Fruit fly (Drosophila melanogaster) whole organism, embryonic: ENCODE data around the gene CG7497.

ENCODE experiments used
- CG10209 ChIP-seq: fragments of 200-800 bp; sonication (Bioruptor generic); optimal IDR thresholded peaks from 3 replicates; lab custom pipeline; 2017; ENCODE audit warnings: missing biosample characterization, mild to moderate bottlenecking, missing genetic modification characterization, missing genetic modification reagents
- CG11093 ChIP-seq: fragments of 200-800 bp; sonication (Bioruptor generic); IDR thresholded peaks from 3 replicates; pipeline ENCODE4 v1.3.6; 2022; ENCODE audit warnings: missing biosample characterization, missing genetic modification characterization
- CG12299 ChIP-seq: fragments of 200-800 bp; sonication (Bioruptor generic); optimal IDR thresholded peaks from 2 replicates; lab custom pipeline; 2018; ENCODE audit warnings: missing biosample characterization, mild to moderate bottlenecking, missing genetic modification characterization
- CG12942 ChIP-seq: fragments of 200-800 bp; sonication (Bioruptor generic); optimal IDR thresholded peaks from 3 replicates; lab custom pipeline; 2016; ENCODE audit warnings: missing biosample characterization, missing genetic modification characterization
- CG13287 ChIP-seq: fragments of 200-800 bp; sonication (Bioruptor generic); IDR thresholded peaks from 2 replicates; pipeline ENCODE4 v1.3.6; 2022; ENCODE audit warnings: missing biosample characterization, missing genetic modification characterization; ENCODE audit not compliant: partially characterized antibody
- CG13296 ChIP-seq: fragments of 200-800 bp; sonication (Bioruptor generic); optimal IDR thresholded peaks from 3 replicates; lab custom pipeline; 2018; ENCODE audit warnings: missing biosample characterization, mild to moderate bottlenecking, missing genetic modification characterization
- CG13624 ChIP-seq: fragments of 200-800 bp; sonication (Bioruptor generic); optimal IDR thresholded peaks from 2 replicates; lab custom pipeline; 2016; ENCODE audit warnings: missing biosample characterization, missing genetic modification characterization
- CG14860 ChIP-seq: fragments of 200-800 bp; sonication (Bioruptor generic); IDR thresholded peaks from 3 replicates; pipeline ENCODE4 v1.3.6; 2022; ENCODE audit warnings: missing biosample characterization, missing genetic modification characterization; ENCODE audit not compliant: partially characterized antibody
- CG14965 ChIP-seq: fragments of 200-800 bp; sonication (Bioruptor generic); optimal IDR thresholded peaks from 2 replicates; lab custom pipeline; 2016; ENCODE audit warnings: missing biosample characterization, missing genetic modification characterization, borderline replicate concordance
- CG1602 ChIP-seq: fragments of 200-800 bp; sonication (Bioruptor generic); optimal IDR thresholded peaks from 3 replicates; lab custom pipeline; 2016; ENCODE audit warnings: missing biosample characterization, missing genetic modification characterization
- CG18476 ChIP-seq: fragments of 200-800 bp; sonication (Bioruptor generic); optimal IDR thresholded peaks from 2 replicates; lab custom pipeline; 2016; ENCODE audit warnings: missing biosample characterization, mild to moderate bottlenecking, missing genetic modification characterization
- CG18619 ChIP-seq: fragments of 200-800 bp; sonication (Bioruptor generic); optimal IDR thresholded peaks from 3 replicates; lab custom pipeline; 2017; ENCODE audit warnings: missing biosample characterization, mild to moderate bottlenecking, missing genetic modification characterization
- CG2120 ChIP-seq: fragments of 200-800 bp; sonication (Bioruptor generic); optimal IDR thresholded peaks from 3 replicates; lab custom pipeline; 2016; ENCODE audit warnings: missing biosample characterization, missing genetic modification characterization
- CG31224 ChIP-seq: fragments of 200-800 bp; sonication (Bioruptor generic); IDR thresholded peaks from 2 replicates; pipeline ENCODE4 v1.3.6; 2022; ENCODE audit warnings: missing biosample characterization, missing genetic modification characterization
- CG32767 ChIP-seq: fragments of 200-800 bp; sonication (Bioruptor generic); IDR thresholded peaks from 2 replicates; pipeline ENCODE4 v1.3.6; 2022; ENCODE audit warnings: missing biosample characterization, missing genetic modification characterization
- CG34224 ChIP-seq: fragments of 200-800 bp; sonication (Bioruptor generic); IDR thresholded peaks from 3 replicates; pipeline ENCODE4 v1.3.6; 2022; ENCODE audit warnings: missing biosample characterization, missing genetic modification characterization; ENCODE audit not compliant: partially characterized antibody
- CG3847 ChIP-seq: fragments of 200-800 bp; sonication (Bioruptor generic); IDR thresholded peaks from 2 replicates; pipeline ENCODE4 v1.3.6; 2022; ENCODE audit warnings: missing biosample characterization, missing genetic modification characterization
- CG5180 ChIP-seq: fragments of 200-800 bp; sonication (Bioruptor generic); optimal IDR thresholded peaks from 3 replicates; lab custom pipeline; 2017; ENCODE audit warnings: missing biosample characterization, missing genetic modification characterization, mild to moderate bottlenecking, moderate library complexity, missing genetic modification reagents
- CG6854 ChIP-seq: fragments of 200-800 bp; sonication (Bioruptor generic); optimal IDR thresholded peaks from 3 replicates; lab custom pipeline; 2017; ENCODE audit warnings: missing biosample characterization, mild to moderate bottlenecking, missing genetic modification characterization
- CG7963 ChIP-seq: fragments of 200-800 bp; sonication (Bioruptor generic); IDR thresholded peaks from 3 replicates; pipeline ENCODE4 v1.3.6; 2022; ENCODE audit warnings: missing biosample characterization, missing genetic modification characterization; ENCODE audit not compliant: partially characterized antibody
- CG8924 ChIP-seq: fragments of 200-800 bp; optimal IDR thresholded peaks from 3 replicates; lab custom pipeline; 2019; ENCODE audit warnings: missing biosample characterization, mild to moderate bottlenecking, missing genetic modification characterization, moderate library complexity
- CG9727 ChIP-seq: fragments of 200-800 bp; sonication (Bioruptor generic); optimal IDR thresholded peaks from 3 replicates; lab custom pipeline; 2017; ENCODE audit warnings: missing biosample characterization, mild to moderate bottlenecking, missing genetic modification characterization
- CoRest ChIP-seq: fragments of 200-800 bp; sonication (Bioruptor generic); optimal IDR thresholded peaks from 3 replicates; lab custom pipeline; 2018; ENCODE audit warnings: missing biosample characterization, mild to moderate bottlenecking, missing genetic modification characterization, moderate library complexity
- Dip3 ChIP-seq: fragments of 200-800 bp; sonication (Bioruptor generic); optimal IDR thresholded peaks from 3 replicates; lab custom pipeline; 2016; ENCODE audit warnings: missing biosample characterization, missing genetic modification characterization
- Dll ChIP-seq: fragments of 200-800 bp; sonication (Bioruptor generic); IDR thresholded peaks from 4 replicates; pipeline ENCODE4 v1.3.6; 2022; ENCODE audit warnings: missing biosample characterization, missing genetic modification characterization; ENCODE audit not compliant: partially characterized antibody
- Dp ChIP-seq: fragments of 200-800 bp; sonication (Bioruptor generic); optimal IDR thresholded peaks from 2 replicates; lab custom pipeline; 2018; ENCODE audit warnings: missing biosample characterization, mild to moderate bottlenecking, missing genetic modification characterization, moderate library complexity
- H15 ChIP-seq: fragments of 200-800 bp; sonication (Bioruptor generic); IDR thresholded peaks from 3 replicates; pipeline ENCODE4 v1.3.6; 2022; ENCODE audit warnings: missing biosample characterization, missing genetic modification characterization
- Hand ChIP-seq: fragments of 200-800 bp; sonication (Bioruptor generic); optimal IDR thresholded peaks from 2 replicates; lab custom pipeline; 2017; ENCODE audit warnings: mild to moderate bottlenecking, missing biosample characterization, missing genetic modification reagents, missing genetic modification characterization
- Kr ChIP-seq: fragments of 200-800 bp; sonication (Bioruptor generic); optimal IDR thresholded peaks from 2 replicates; lab custom pipeline; 2017; ENCODE audit warnings: missing biosample characterization, mild to moderate bottlenecking, missing genetic modification characterization
- Lim3 ChIP-seq: fragments of 200-800 bp; sonication (Bioruptor generic); IDR thresholded peaks from 2 replicates; pipeline ENCODE4 v1.3.6; 2022; ENCODE audit warnings: missing biosample characterization, missing genetic modification characterization
- Max ChIP-seq: fragments of 200-800 bp; sonication (Bioruptor generic); optimal IDR thresholded peaks from 2 replicates; lab custom pipeline; 2016; ENCODE audit warnings: missing biosample characterization, mild to moderate bottlenecking, missing genetic modification characterization
- Myb ChIP-seq: fragments of 200-800 bp; sonication (Bioruptor generic); optimal IDR thresholded peaks from 2 replicates; lab custom pipeline; 2016; ENCODE audit warnings: missing biosample characterization, missing genetic modification characterization
- Sry-β ChIP-seq: fragments of 200-800 bp; sonication (Bioruptor generic); optimal IDR thresholded peaks from 2 replicates; lab custom pipeline; 2018; ENCODE audit warnings: missing biosample characterization, mild to moderate bottlenecking, missing genetic modification characterization, moderate library complexity
- ara ChIP-seq: fragments of 200-800 bp; sonication (Bioruptor generic); IDR thresholded peaks from 2 replicates; pipeline ENCODE4 v1.3.6; 2022; ENCODE audit warnings: missing biosample characterization, missing genetic modification characterization
- croc ChIP-seq: fragments of 200-800 bp; sonication (Bioruptor generic); conservative IDR thresholded peaks from 3 replicates; pipeline ENCODE4 v1.3.6; 2022; ENCODE audit warnings: missing biosample characterization, missing genetic modification characterization
- grau ChIP-seq: fragments of 200-800 bp; optimal IDR thresholded peaks from 3 replicates; lab custom pipeline; 2019; ENCODE audit warnings: missing biosample characterization, mild to moderate bottlenecking, missing genetic modification characterization, moderate library complexity
- jigr1 ChIP-seq: fragments of 200-800 bp; sonication (Bioruptor generic); IDR thresholded peaks from 3 replicates; pipeline ENCODE4 v1.3.6; 2022; ENCODE audit warnings: missing biosample characterization, missing genetic modification characterization
- org-1 ChIP-seq: fragments of 200-800 bp; sonication (Bioruptor generic); optimal IDR thresholded peaks from 2 replicates; lab custom pipeline; 2017; ENCODE audit warnings: missing biosample characterization, missing genetic modification characterization
- otp ChIP-seq: fragments of 200-800 bp; sonication (Bioruptor generic); IDR thresholded peaks from 3 replicates; pipeline ENCODE4, ENCODE4 v1.3.6; 2022; ENCODE audit warnings: missing biosample characterization, missing genetic modification characterization
- p53 ChIP-seq: fragments of 200-800 bp; sonication (Bioruptor generic); optimal IDR thresholded peaks from 2 replicates; lab custom pipeline; 2016; ENCODE audit warnings: missing biosample characterization, missing genetic modification characterization
- pfk ChIP-seq: fragments of 200-800 bp; sonication (Bioruptor generic); optimal IDR thresholded peaks from 2 replicates; lab custom pipeline; 2018; ENCODE audit warnings: missing biosample characterization, mild to moderate bottlenecking, missing genetic modification characterization, moderate library complexity
- sens-2 ChIP-seq: fragments of 200-800 bp; sonication (Bioruptor generic); IDR thresholded peaks from 2 replicates; pipeline ENCODE4 v1.3.6; 2022; ENCODE audit warnings: missing biosample characterization, missing genetic modification characterization
- sisA ChIP-seq: fragments of 200-800 bp; sonication (Bioruptor generic); IDR thresholded peaks from 2 replicates; pipeline ENCODE4 v1.3.6; 2022; ENCODE audit warnings: missing biosample characterization, missing genetic modification characterization
- stwl ChIP-seq: fragments of 200-800 bp; sonication (Bioruptor generic); optimal IDR thresholded peaks from 3 replicates; lab custom pipeline; 2018; ENCODE audit warnings: missing biosample characterization, mild to moderate bottlenecking, missing genetic modification characterization, moderate library complexity
- tup ChIP-seq: fragments of 200-800 bp; sonication (Bioruptor generic); optimal IDR thresholded peaks from 2 replicates; lab custom pipeline; 2016; ENCODE audit warnings: missing biosample characterization, mild to moderate bottlenecking, missing genetic modification characterization, moderate library complexity
- unc-4 ChIP-seq: fragments of 200-800 bp; sonication (Bioruptor generic); IDR thresholded peaks from 2 replicates; pipeline ENCODE4 v1.3.6; 2022; ENCODE audit warnings: missing biosample characterization, missing genetic modification characterization; ENCODE audit not compliant: partially characterized antibody
- zfh2 ChIP-seq: fragments of 200-800 bp; sonication (Bioruptor generic); optimal IDR thresholded peaks from 2 replicates; lab custom pipeline; 2016; ENCODE audit warnings: missing biosample characterization, missing genetic modification characterization

The CG7497 gene

dm6 chr3L:17653701-17654667, 20.7 kb downstream of the CG7497 start, which contains the start of the genes Krn, Ndfip and CG7484 (continued):
- TF ChIP-seq sens-2 (GFP tag; lab: Robert Waterston, UW) (no peak), grau (tag; lab: Kevin White, UChicago) (peak; percentile 93), sisA (GFP tag; lab: Robert Waterston, UW) (peak; percentile 87), CG14965 (no peak), CG10209 (GFP tag; lab: Kevin White, UChicago) (peak; percentile 87), CG31224 (GFP tag; lab: Robert Waterston, UW) (peak; percentile 73), H15 (GFP tag; lab: Robert Waterston, UW) (peak; percentile 75; the same call in 2 of the 3 replicates), CG12299 (tag; lab: Kevin White, UChicago) (peak; percentile 83), CG18619 (peak; percentile 79), Dp (GFP tag; lab: Kevin White, UChicago) (peak; percentile 15), CG12942 (GFP tag; lab: Kevin White, UChicago) (peak; percentile 86), CG3847 (peak; percentile 90), Dll (peak; percentile 99), unc-4 (GFP tag; lab: Robert Waterston, UW) (peak; percentile 96), CG14860 (GFP tag; lab: Robert Waterston, UW) (peak; percentile 98), CG6854 (GFP tag; lab: Kevin White, UChicago) (peak; percentile 20), CG5180 (GFP tag; lab: Kevin White, UChicago) (peak; percentile 37), CG32767 (GFP tag; lab: Robert Waterston, UW) (peak; percentile 53; the same call in 1 of the 2 replicates), ara (GFP tag; lab: Robert Waterston, UW) (peak; percentile 73), p53 (GFP tag; lab: Kevin White, UChicago) (peak; percentile 65), CG8924 (tag; lab: Kevin White, UChicago) (peak; percentile 94), Kr (GFP tag; lab: Kevin White, UChicago) (no peak), CG9727 (GFP tag; lab: Kevin White, UChicago) (peak; percentile 88), tup (peak; percentile 65), Lim3 (GFP tag; lab: Robert Waterston, UW) (no peak), CG11093 (GFP tag; lab: Robert Waterston, UW) (peak; percentile 72), Max (GFP tag; lab: Kevin White, UChicago) (peak; percentile 76), otp (GFP tag; lab: Robert Waterston, UW) (peak; percentile 53; the same call in 1 of the 3 replicates), CG13296 (GFP tag; lab: Kevin White, UChicago) (peak; percentile 80), CG13287 (peak; percentile 97), zfh2 (peak; percentile 89), Myb (peak; percentile 52), Hand (peak; percentile 42), CG7963 (GFP tag; lab: Robert Waterston, UW) (peak; percentile 87), CG2120 (GFP tag; lab: Kevin White, UChicago) (peak; percentile 92), CG13624 (peak; percentile 74), pfk (GFP tag; lab: Kevin White, UChicago) (no peak), Dip3 (GFP tag; lab: Kevin White, UChicago) (peak; percentile 80), CG34224 (GFP tag; lab: Robert Waterston, UW) (peak; percentile 91), croc (GFP tag; lab: Robert Waterston, UW) (peak; percentile 78), CG18476 (GFP tag; lab: Kevin White, UChicago) (peak; percentile 82), CoRest (tag; lab: Kevin White, UChicago) (peak; percentile 96), stwl (tag; lab: Kevin White, UChicago) (peak; percentile 67), org-1 (GFP tag; lab: Kevin White, UChicago) (peak; percentile 59), jigr1 (GFP tag; lab: Robert Waterston, UW) (peak; percentile 76), CG1602 (GFP tag; lab: Kevin White, UChicago) (peak; percentile 88), Sry-β (GFP tag; lab: Kevin White, UChicago) (no peak)
